Worm (Caenorhabditis elegans): Measurements from ENCODE around the gene ceh-31.
A peak's percentile ranks its signal among the peaks of the same experiment; 100 is the strongest.

Gene ceh-31

ce11 chrX:3112946-3113427 lies 42.8 kb upstream of the ceh-31 start, which contains the start of gene gpd-3 (continued):
- no peak for TF ChIP-seq snpc-1.2 (GFP tag; IDR thresholded peaks at IDR 0.05)
- no peak; the same call in 1 of the 2 replicates for TF ChIP-seq mdt-29 (GFP tag; IDR thresholded peaks at IDR 0.05)
- TF ChIP-seq tra-1 (GFP tag; IDR thresholded peaks at IDR 0.05) = peak; percentile 34; the same call in 1 of the 2 replicates
- no peak for TF ChIP-seq unc-39 (tag; optimal IDR thresholded peaks at IDR 0.05)
- TF ChIP-seq egl-27 (tag; optimal IDR thresholded peaks at IDR 0.05) = no peak
- no peak for TF ChIP-seq vab-7 (GFP tag; IDR thresholded peaks at IDR 0.05)
- TF ChIP-seq zip-2 (tag; optimal IDR thresholded peaks at IDR 0.05) = no peak
- TF ChIP-seq unc-62 (GFP tag; optimal IDR thresholded peaks at IDR 0.05 in 1 of 2) = no peak
- no peak for TF ChIP-seq unc-62 (tag; optimal IDR thresholded peaks at IDR 0.05)
- TF ChIP-seq nhr-48 (tag; optimal IDR thresholded peaks at IDR 0.05) = no peak
- 0 out of 2 replicates have a peak, but pooled peaks have one; percentile 27 for TF ChIP-seq lin-29 (GFP tag; IDR thresholded peaks at IDR 0.05)
- TF ChIP-seq egl-43 (GFP tag; IDR thresholded peaks at IDR 0.05) = 0 out of 2 replicates have a peak, but pooled peaks have one; percentile 59
- TF ChIP-seq rbr-2 (tag; optimal IDR thresholded peaks at IDR 0.05) = no peak
- no peak for TF ChIP-seq lin-13 (GFP tag; optimal IDR thresholded peaks at IDR 0.05)
- no peak for TF ChIP-seq php-3 (GFP tag; IDR thresholded peaks at IDR 0.05)
- TF ChIP-seq zfp-2 (tag; optimal IDR thresholded peaks at IDR 0.05) = no peak
- no peak for TF ChIP-seq mxl-2 (GFP tag; conservative IDR thresholded peaks at IDR 0.05)
- no peak for TF ChIP-seq snpc-4 (tag; optimal IDR thresholded peaks at IDR 0.05)
- no peak for TF ChIP-seq ctbp-1 (GFP tag; IDR thresholded peaks at IDR 0.05)
- no peak for TF ChIP-seq ceh-20 (GFP tag; IDR thresholded peaks at IDR 0.05)
- no peak for TF ChIP-seq skn-1 (tag; optimal IDR thresholded peaks at IDR 0.05)
- TF ChIP-seq nhr-10 (tag; optimal IDR thresholded peaks at IDR 0.05) = no peak
- peak; percentile 60 for TF ChIP-seq aha-1 (tag)
- 0 out of 2 replicates have a peak, but pooled peaks have one; percentile 7 for TF ChIP-seq madf-9 (GFP tag; conservative IDR thresholded peaks at IDR 0.05)
- TF ChIP-seq hif-1 (tag; optimal IDR thresholded peaks at IDR 0.05) = no peak
- TF ChIP-seq mdl-1 (tag; optimal IDR thresholded peaks at IDR 0.05) = no peak
- no peak for TF ChIP-seq hlh-11 (tag; optimal IDR thresholded peaks at IDR 0.05)
- TF ChIP-seq Y75B8A.6 (GFP tag; IDR thresholded peaks at IDR 0.05) = no peak
- no peak for TF ChIP-seq ceh-62 (tag; optimal IDR thresholded peaks at IDR 0.05)
- no peak for TF ChIP-seq nhr-28 (tag; optimal IDR thresholded peaks at IDR 0.05)
- TF ChIP-seq lin-38 (GFP tag; IDR thresholded peaks at IDR 0.05) = peak; percentile 43
- TF ChIP-seq fos-1 (tag; optimal IDR thresholded peaks at IDR 0.05) = no peak
- no peak for TF ChIP-seq saeg-2 (GFP tag; IDR thresholded peaks at IDR 0.05)
- TF ChIP-seq T26A8.4 (GFP tag; IDR thresholded peaks at IDR 0.05) = peak; percentile 75
- TF ChIP-seq T20F7.1 (GFP tag; optimal IDR thresholded peaks at IDR 0.05) = no peak
- no peak for TF ChIP-seq zag-1 (tag; optimal IDR thresholded peaks at IDR 0.05)
- TF ChIP-seq ZK546.5 (tag; optimal IDR thresholded peaks at IDR 0.05) = no peak
- no peak for TF ChIP-seq fkh-10 (GFP tag; optimal IDR thresholded peaks at IDR 0.05)
- no peak for TF ChIP-seq daf-16 (GFP tag; optimal IDR thresholded peaks at IDR 0.05)
- TF ChIP-seq daf-16 (tag; optimal IDR thresholded peaks at IDR 0.05) = peak; percentile 41
- TF ChIP-seq duxl-1 (tag; optimal IDR thresholded peaks at IDR 0.05; ENCODE audit: poor library complexity) = no peak
- no peak for TF ChIP-seq sdz-12 (GFP tag; optimal IDR thresholded peaks at IDR 0.05)
- no peak for TF ChIP-seq lim-7 (GFP tag; IDR thresholded peaks at IDR 0.05)
- peak; percentile 27; the same call in 1 of the 2 replicates for TF ChIP-seq dmd-8 (GFP tag; IDR thresholded peaks at IDR 0.05)
- peak; percentile 60 for TF ChIP-seq mep-1 (tag; optimal IDR thresholded peaks at IDR 0.05)
- peak; percentile 89 for TF ChIP-seq zfp-3 (GFP tag; conservative IDR thresholded peaks at IDR 0.05)
- no peak for TF ChIP-seq D1046.2 (GFP tag; IDR thresholded peaks at IDR 0.05)
- no peak for TF ChIP-seq daf-8 (GFP tag; IDR thresholded peaks at IDR 0.05)
- TF ChIP-seq hlh-30 (tag; optimal IDR thresholded peaks at IDR 0.05; ENCODE audit: insufficient read depth) = no peak
- TF ChIP-seq set-16 (GFP tag; IDR thresholded peaks at IDR 0.05) = no peak
- TF ChIP-seq mes-2 (tag; optimal IDR thresholded peaks at IDR 0.05; ENCODE audit: poor library complexity, severe bottlenecking) = no peak
- TF ChIP-seq tag-97 (GFP tag; IDR thresholded peaks at IDR 0.05) = no peak
